Fruit fly (Drosophila melanogaster) whole organism, embryonic: ENCODE measurements around the gene Or63a.

Source experiments
- BEAF-32 ChIP-seq: fragments of 200-800 bp; sonication (Bioruptor generic); optimal IDR thresholded peaks from 3 replicates; lab custom pipeline; 2017; ENCODE audit warnings: missing biosample characterization, missing genetic modification characterization, mild to moderate bottlenecking, moderate library complexity, missing genetic modification reagents
- Blimp-1 ChIP-seq: fragments of 200-800 bp; sonication (Bioruptor generic); optimal IDR thresholded peaks from 3 replicates; lab custom pipeline; 2018; ENCODE audit warnings: missing biosample characterization, missing genetic modification characterization, mild to moderate bottlenecking, moderate library complexity, missing genetic modification reagents
- CG12299 ChIP-seq: fragments of 200-800 bp; sonication (Bioruptor generic); optimal IDR thresholded peaks from 2 replicates; lab custom pipeline; 2018; ENCODE audit warnings: missing biosample characterization, mild to moderate bottlenecking, missing genetic modification characterization
- CG12659 ChIP-seq: fragments of 200-800 bp; sonication (Bioruptor generic); optimal IDR thresholded peaks from 3 replicates; lab custom pipeline; 2017; ENCODE audit warnings: mild to moderate bottlenecking, missing biosample characterization, missing genetic modification reagents, missing genetic modification characterization
- CG12744 ChIP-seq: fragments of 200-800 bp; sonication (Bioruptor generic); optimal IDR thresholded peaks from 2 replicates; lab custom pipeline; 2016; ENCODE audit warnings: missing biosample characterization, missing genetic modification characterization
- CG1529 ChIP-seq: fragments of 200-800 bp; sonication (Bioruptor generic); optimal IDR thresholded peaks from 3 replicates; lab custom pipeline; 2018; ENCODE audit warnings: missing biosample characterization, missing genetic modification characterization
- CG17912 ChIP-seq: fragments of 200-800 bp; sonication (Bioruptor generic); optimal IDR thresholded peaks from 2 replicates; lab custom pipeline; 2018; ENCODE audit warnings: missing biosample characterization, mild to moderate bottlenecking, missing genetic modification characterization
- CG18599 ChIP-seq: fragments of 200-800 bp; sonication (Bioruptor generic); optimal IDR thresholded peaks from 3 replicates; lab custom pipeline; 2017; ENCODE audit warnings: missing biosample characterization, missing genetic modification characterization, mild to moderate bottlenecking, moderate library complexity, missing genetic modification reagents
- CG2129 ChIP-seq: fragments of 200-800 bp; sonication (Bioruptor generic); IDR thresholded peaks from 2 replicates; pipeline ENCODE4 v1.3.6; 2022; ENCODE audit warnings: missing biosample characterization, missing genetic modification characterization; ENCODE audit not compliant: partially characterized antibody
- CG31441 ChIP-seq: fragments of 200-800 bp; sonication (Bioruptor generic); IDR thresholded peaks from 2 replicates; pipeline ENCODE4 v1.3.6; 2022; ENCODE audit warnings: missing biosample characterization, missing genetic modification characterization
- CG32532 ChIP-seq: fragments of 200-800 bp; sonication (Bioruptor generic); IDR thresholded peaks from 2 replicates; pipeline ENCODE4 v1.3.6; 2022; ENCODE audit warnings: missing biosample characterization, missing genetic modification characterization
- CG34422 ChIP-seq: fragments of 200-800 bp; sonication (Bioruptor generic); IDR thresholded peaks from 3 replicates; pipeline ENCODE4 v1.3.6; 2022; ENCODE audit warnings: missing biosample characterization, missing genetic modification characterization
- CG43689 ChIP-seq: fragments of 200-800 bp; sonication (Bioruptor generic); IDR thresholded peaks from 2 replicates; pipeline ENCODE4 v1.3.6; 2022; ENCODE audit warnings: missing biosample characterization, missing genetic modification characterization
- CG4617 ChIP-seq: fragments of 200-800 bp; sonication (Bioruptor generic); optimal IDR thresholded peaks from 3 replicates; lab custom pipeline; 2016; ENCODE audit warnings: missing biosample characterization, missing genetic modification characterization, borderline replicate concordance
- CG5245 ChIP-seq: fragments of 200-800 bp; sonication (Bioruptor generic); optimal IDR thresholded peaks from 3 replicates; lab custom pipeline; 2016; ENCODE audit warnings: missing biosample characterization, missing genetic modification characterization
- CG6272 ChIP-seq: fragments of 200-800 bp; sonication (Bioruptor generic); IDR thresholded peaks from 2 replicates; pipeline ENCODE4 v1.3.6; 2022; ENCODE audit warnings: missing biosample characterization, missing genetic modification characterization
- CG8089 ChIP-seq: fragments of 200-800 bp; sonication (Bioruptor generic); optimal IDR thresholded peaks from 3 replicates; lab custom pipeline; 2016; ENCODE audit warnings: missing biosample characterization, missing genetic modification characterization
- CG8478 ChIP-seq: fragments of >200 bp; optimal IDR thresholded peaks from 2 replicates; lab custom pipeline; 2018
- CG9727 ChIP-seq: fragments of 200-800 bp; sonication (Bioruptor generic); optimal IDR thresholded peaks from 3 replicates; lab custom pipeline; 2017; ENCODE audit warnings: missing biosample characterization, mild to moderate bottlenecking, missing genetic modification characterization
- CG9797 ChIP-seq: fragments of 200-800 bp; sonication (Bioruptor generic); optimal IDR thresholded peaks from 3 replicates; lab custom pipeline; 2018; ENCODE audit warnings: missing biosample characterization, mild to moderate bottlenecking, missing genetic modification characterization
- CrebB ChIP-seq: fragments of 200-800 bp; sonication (Bioruptor generic); optimal IDR thresholded peaks from 3 replicates; lab custom pipeline; 2018; ENCODE audit warnings: missing biosample characterization, mild to moderate bottlenecking, missing genetic modification characterization
- Dad ChIP-seq: fragments of 200-800 bp; sonication (Bioruptor generic); optimal IDR thresholded peaks from 3 replicates; lab custom pipeline; 2016; ENCODE audit warnings: missing biosample characterization, missing genetic modification characterization
- Dip3 ChIP-seq: fragments of 200-800 bp; sonication (Bioruptor generic); optimal IDR thresholded peaks from 3 replicates; lab custom pipeline; 2016; ENCODE audit warnings: missing biosample characterization, missing genetic modification characterization
- Doc2 ChIP-seq: fragments of 200-800 bp; sonication (Bioruptor generic); IDR thresholded peaks from 2 replicates; pipeline ENCODE4 v1.3.6; 2022; ENCODE audit warnings: missing biosample characterization, missing genetic modification characterization
- ERR ChIP-seq: fragments of 200-800 bp; sonication (Bioruptor generic); optimal IDR thresholded peaks from 2 replicates; lab custom pipeline; 2016; ENCODE audit warnings: missing biosample characterization, missing genetic modification characterization
- Hmr ChIP-seq: fragments of 200-800 bp; sonication (Bioruptor generic); optimal IDR thresholded peaks from 3 replicates; lab custom pipeline; 2017; ENCODE audit warnings: mild to moderate bottlenecking, missing biosample characterization, missing genetic modification reagents, missing genetic modification characterization
- Jarid2 ChIP-seq: fragments of 200-800 bp; sonication (Bioruptor generic); optimal IDR thresholded peaks from 3 replicates; lab custom pipeline; 2017; ENCODE audit warnings: mild to moderate bottlenecking, missing biosample characterization, missing genetic modification reagents, missing genetic modification characterization
- Lpt ChIP-seq: fragments of >200 bp; optimal IDR thresholded peaks from 2 replicates; lab custom pipeline; 2018; ENCODE audit warnings: missing biosample characterization, missing genetic modification characterization
- Myb ChIP-seq: fragments of 200-800 bp; sonication (Bioruptor generic); optimal IDR thresholded peaks from 2 replicates; lab custom pipeline; 2016; ENCODE audit warnings: missing biosample characterization, missing genetic modification characterization
- Nf-YB ChIP-seq: fragments of 200-800 bp; sonication (Bioruptor generic); optimal IDR thresholded peaks from 3 replicates; lab custom pipeline; 2019; ENCODE audit warnings: missing biosample characterization, mild to moderate bottlenecking, missing genetic modification characterization, moderate library complexity
- Pdp1 ChIP-seq, 2 experiments: fragments of 200-800 bp; sonication (Bioruptor generic); optimal IDR thresholded peaks; 3 replicates each; lab custom pipeline; 2016; ENCODE audit warnings: missing biosample characterization in 2 of 2, missing genetic modification characterization in 2 of 2, mild to moderate bottlenecking in 1 of 2, moderate library complexity in 1 of 2
- Sin3A ChIP-seq: fragments of >200 bp; optimal IDR thresholded peaks from 2 replicates; lab custom pipeline; 2018
- TFAM ChIP-seq: fragments of 200-800 bp; sonication (Bioruptor generic); optimal IDR thresholded peaks from 2 replicates; lab custom pipeline; 2017; ENCODE audit warnings: missing biosample characterization, missing genetic modification characterization, inconsistent platforms
- ac ChIP-seq: fragments of 200-800 bp; sonication (Bioruptor generic); optimal IDR thresholded peaks from 3 replicates; lab custom pipeline; 2017; ENCODE audit warnings: missing biosample characterization, mild to moderate bottlenecking, missing genetic modification characterization
- bsh ChIP-seq, 2 experiments: fragments of 200-800 bp; sonication (Bioruptor generic); optimal IDR thresholded peaks; 2 replicates each; lab custom pipeline; 2017 to 2018; ENCODE audit warnings: mild to moderate bottlenecking in 2 of 2, missing biosample characterization in 2 of 2, missing genetic modification characterization in 2 of 2, moderate library complexity in 1 of 2
- btn ChIP-seq: fragments of 200-800 bp; sonication (Bioruptor generic); optimal IDR thresholded peaks from 2 replicates; lab custom pipeline; 2016; ENCODE audit warnings: missing biosample characterization, missing genetic modification characterization
- chif ChIP-seq, 2 experiments: fragments of 200-800 bp; sonication (Bioruptor generic); optimal IDR thresholded peaks; 3 replicates each; lab custom pipeline; 2016; ENCODE audit warnings: missing biosample characterization in 2 of 2, missing genetic modification characterization in 2 of 2
- chm ChIP-seq: fragments of 200-800 bp; sonication (Bioruptor generic); IDR thresholded peaks from 2 replicates; pipeline ENCODE4 v1.3.6; 2022; ENCODE audit warnings: missing biosample characterization, missing genetic modification characterization
- dmrt11E ChIP-seq: fragments of 200-800 bp; sonication (Bioruptor generic); optimal IDR thresholded peaks from 3 replicates; lab custom pipeline; 2018; ENCODE audit warnings: missing biosample characterization, mild to moderate bottlenecking, missing genetic modification characterization, moderate library complexity
- emc ChIP-seq: fragments of 200-800 bp; sonication (Bioruptor generic); optimal IDR thresholded peaks from 2 replicates; lab custom pipeline; 2016; ENCODE audit warnings: missing biosample characterization, missing genetic modification characterization
- ftz-f1 ChIP-seq: fragments of 200-800 bp; sonication (Bioruptor generic); optimal IDR thresholded peaks from 2 replicates; lab custom pipeline; 2016; ENCODE audit warnings: missing biosample characterization, missing genetic modification characterization
- ham ChIP-seq: fragments of 200-800 bp; sonication (Bioruptor generic); IDR thresholded peaks from 2 replicates; pipeline ENCODE4 v1.3.6; 2022; ENCODE audit warnings: missing biosample characterization, missing genetic modification characterization
- hbn ChIP-seq: fragments of 200-800 bp; sonication (Bioruptor generic); IDR thresholded peaks from 2 replicates; pipeline ENCODE4 v1.3.6; 2022; ENCODE audit warnings: missing biosample characterization, missing genetic modification characterization; ENCODE audit not compliant: partially characterized antibody
- ind ChIP-seq: fragments of 200-800 bp; sonication (Bioruptor generic); optimal IDR thresholded peaks from 3 replicates; lab custom pipeline; 2016; ENCODE audit warnings: missing biosample characterization, missing genetic modification characterization
- kni ChIP-seq: fragments of 200-800 bp; sonication (Bioruptor generic); optimal IDR thresholded peaks from 3 replicates; lab custom pipeline; 2017; ENCODE audit warnings: mild to moderate bottlenecking, missing biosample characterization, missing genetic modification reagents, missing genetic modification characterization
- lilli ChIP-seq: fragments of 200-800 bp; sonication (Bioruptor generic); optimal IDR thresholded peaks from 3 replicates; lab custom pipeline; 2016; ENCODE audit warnings: missing biosample characterization, missing genetic modification characterization
- maf-S ChIP-seq: fragments of 200-800 bp; sonication (Bioruptor generic); optimal IDR thresholded peaks from 2 replicates; lab custom pipeline; 2016; ENCODE audit warnings: missing biosample characterization, missing genetic modification characterization
- pum ChIP-seq: fragments of 200-800 bp; sonication (Bioruptor generic); optimal IDR thresholded peaks from 2 replicates; lab custom pipeline; 2016; ENCODE audit warnings: missing biosample characterization, missing genetic modification characterization
- ro ChIP-seq: fragments of 200-800 bp; sonication (Bioruptor generic); IDR thresholded peaks from 2 replicates; pipeline ENCODE4 v1.3.6; 2022; ENCODE audit warnings: missing biosample characterization, missing genetic modification characterization
- seq ChIP-seq: fragments of 200-800 bp; sonication (Bioruptor generic); IDR thresholded peaks from 2 replicates; pipeline ENCODE4 v1.3.6; 2022; ENCODE audit warnings: missing biosample characterization, missing genetic modification characterization
- stwl ChIP-seq: fragments of 200-800 bp; sonication (Bioruptor generic); optimal IDR thresholded peaks from 3 replicates; lab custom pipeline; 2018; ENCODE audit warnings: missing biosample characterization, mild to moderate bottlenecking, missing genetic modification characterization, moderate library complexity
- tio ChIP-seq: fragments of 200-800 bp; sonication (Bioruptor generic); optimal IDR thresholded peaks from 2 replicates; lab custom pipeline; 2017; ENCODE audit warnings: missing biosample characterization, missing genetic modification characterization, inconsistent platforms

Gene Or63a

dm6 chr3L:2913291-2913690 is 48.0 kb upstream of the Or63a start (continued):
- TF ChIP-seq Doc2 (GFP tag; lab: Robert Waterston, UW) (no peak), CG12299 (no peak), CG32532 (GFP tag; lab: Robert Waterston, UW) (peak; percentile 36; the same call in 1 of the 2 replicates), CG12659 (peak; percentile 40), ro (GFP tag; lab: Robert Waterston, UW) (no peak), ham (GFP tag; lab: Robert Waterston, UW) (no peak), CG8089 (GFP tag; lab: Kevin White, UChicago) (no peak), chif (GFP tag; optimal IDR thresholded peaks at IDR 0.05; lab: Kevin White, UChicago) (no peak), CrebB (tag; lab: Kevin White, UChicago) (no peak), ERR (peak; percentile 18), CG18599 (GFP tag; lab: Kevin White, UChicago) (peak; percentile 86), dmrt11E (tag; lab: Kevin White, UChicago) (no peak), CG34422 (GFP tag; lab: Robert Waterston, UW) (peak; percentile 57), emc (GFP tag; lab: Kevin White, UChicago) (no peak), tio (no peak), ftz-f1 (no peak), Nf-YB (GFP tag; lab: Kevin White, UChicago) (no peak), lilli (peak; percentile 58), CG6272 (GFP tag; lab: Robert Waterston, UW) (no peak), kni (GFP tag; lab: Kevin White, UChicago) (no peak), CG1529 (GFP tag; lab: Kevin White, UChicago) (no peak), ac (GFP tag; lab: Kevin White, UChicago) (no peak), BEAF-32 (no peak), pum (GFP tag; lab: Kevin White, UChicago) (no peak), Myb (GFP tag; lab: Kevin White, UChicago) (peak; percentile 27), maf-S (GFP tag; lab: Kevin White, UChicago) (no peak), Pdp1 (GFP tag; optimal IDR thresholded peaks at IDR 0.05; lab: Kevin White, UChicago) (peak in 1 of 2 experiments; percentile 9), CG5245 (no peak), hbn (GFP tag; lab: Robert Waterston, UW) (no peak), seq (peak; percentile 18; the same call in 1 of the 2 replicates), CG17912 (GFP tag; lab: Kevin White, UChicago) (no peak), stwl (no peak), TFAM (no peak), CG43689 (GFP tag; lab: Robert Waterston, UW) (no peak), Lpt (no peak), CG4617 (GFP tag; lab: Kevin White, UChicago) (no peak), Hmr (GFP tag; lab: Kevin White, UChicago) (peak; percentile 76), Dad (no peak), btn (no peak), Blimp-1 (GFP tag; lab: Kevin White, UChicago) (no peak), bsh (GFP tag; optimal IDR thresholded peaks at IDR 0.05; lab: Kevin White, UChicago) (no peak), chm (GFP tag; lab: Robert Waterston, UW) (no peak), Dip3 (no peak), ind (peak; percentile 35), Sin3A (lab: Kevin White, UChicago) (no peak), CG9797 (GFP tag; lab: Kevin White, UChicago) (no peak), CG31441 (peak; percentile 38; the same call in 1 of the 2 replicates), CG8478 (lab: Kevin White, UChicago) (no peak), CG9727 (peak; percentile 25), Jarid2 (no peak), CG2129 (no peak), CG12744 (no peak)
